Worm (Caenorhabditis elegans) whole organism, L4 larva: ENCODE measurements around the gene twk-49.

ENCODE experiments used
- T20F7.1 ChIP-seq: fragments of 200-800 bp; sonication (Bioruptor generic); optimal IDR thresholded peaks from 2 replicates; lab custom pipeline; 2018; ENCODE audit warnings: mild to moderate bottlenecking, missing genetic modification characterization, missing compliant biosample characterization
- Y105C5A.15 ChIP-seq: fragments of 200-800 bp; sonication (Bioruptor generic); IDR thresholded peaks from 2 replicates; pipeline ENCODE4 v1.3.6; 2022; ENCODE audit warnings: missing genetic modification characterization, missing compliant biosample characterization
- aly-2 ChIP-seq: sonication (generic microtip); optimal IDR thresholded peaks from 2 replicates; lab custom pipeline; 2018; ENCODE audit warnings: missing biosample characterization, missing genetic modification characterization
- ceh-32 ChIP-seq: sonication (generic microtip); optimal IDR thresholded peaks from 2 replicates; lab custom pipeline; 2016; ENCODE audit warnings: mild to moderate bottlenecking, missing genetic modification characterization, missing compliant biosample characterization; ENCODE audit not compliant: poor library complexity
- lin-39 ChIP-seq: fragments of 150-350 bp; optimal IDR thresholded peaks from 2 replicates; lab custom pipeline; 2014; ENCODE audit warnings: missing biosample characterization, missing genetic modification reagents, missing genetic modification characterization
- ztf-11 ChIP-seq: fragments of 150-350 bp; optimal IDR thresholded peaks from 2 replicates; lab custom pipeline; 2014; ENCODE audit warnings: missing biosample characterization, missing genetic modification characterization

DNA sequence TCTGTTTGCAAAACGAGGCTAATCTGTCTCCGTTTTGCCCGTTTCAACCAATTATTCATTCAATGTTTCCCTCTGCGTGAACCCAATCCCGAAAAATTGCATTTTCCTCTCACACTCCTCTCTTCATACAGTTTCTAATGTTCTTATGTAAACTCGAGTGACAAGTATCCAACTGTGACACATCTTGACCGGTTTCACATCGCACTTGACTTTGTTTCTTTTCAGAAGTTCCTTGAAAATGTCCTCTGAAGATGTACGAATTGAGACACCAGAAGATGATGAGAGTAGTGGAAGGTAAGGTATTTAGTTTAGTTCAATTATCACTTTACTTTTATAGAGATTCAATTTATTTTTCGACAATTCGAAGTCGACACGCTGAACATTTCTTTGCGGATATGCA, 33.0 kb upstream of the twk-49 start, which contains the start of gene abcx-1:
- no peak for TF ChIP-seq ztf-11 (tag; lab: Kevin White, UChicago)
- TF ChIP-seq T20F7.1 (GFP tag; lab: Kevin White, UChicago), result no peak
- TF ChIP-seq Y105C5A.15, result no peak
- no peak for TF ChIP-seq aly-2 (tag; lab: Kevin White, UChicago)
- no peak for TF ChIP-seq lin-39
- no peak for TF ChIP-seq ceh-32 (tag; lab: Kevin White, UChicago)
